Fruit fly (Drosophila melanogaster): ENCODE results near the gene Septin1.
A peak's percentile ranks its signal among the peaks of the same experiment; 100 is the strongest.

Septin1 gene

DNA sequence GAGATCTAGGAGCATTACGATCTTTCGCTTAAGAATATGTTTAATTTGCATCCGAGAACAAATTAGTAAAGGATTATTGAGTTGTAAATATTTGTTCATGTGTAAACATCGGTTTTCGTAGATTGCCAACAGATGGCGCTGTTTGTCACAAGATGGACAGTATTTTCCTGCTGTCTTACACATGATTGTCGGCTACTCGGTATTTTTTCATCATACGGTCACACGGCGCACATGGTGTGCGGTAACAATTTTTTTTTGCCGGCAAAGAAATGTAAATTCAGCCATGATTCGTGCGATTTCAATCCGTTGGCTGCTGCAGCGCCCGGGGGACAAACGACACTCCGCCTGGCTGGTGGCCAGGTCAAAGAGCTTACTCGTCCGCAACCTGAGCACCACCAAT is 4.8 kb downstream of the Septin1 start, which contains the start of the genes bbx and waw (continued):
- TF ChIP-seq fd102C (GFP tag; optimal IDR thresholded peaks at IDR 0.05), result no peak
- peak; percentile 25 for TF ChIP-seq CG4328 (GFP tag; optimal IDR thresholded peaks at IDR 0.05)
- TF ChIP-seq CG13775 (GFP tag; optimal IDR thresholded peaks at IDR 0.05), result peak; percentile 18
- TF ChIP-seq Xbp1 (GFP tag; optimal IDR thresholded peaks at IDR 0.05), result peak; percentile 8
- peak; percentile 7 for TF ChIP-seq Sry-δ (GFP tag; optimal IDR thresholded peaks at IDR 0.05)
- TF ChIP-seq CG30403 (GFP tag; optimal IDR thresholded peaks at IDR 0.05), result no peak
- no peak for TF ChIP-seq Dref (GFP tag; IDR thresholded peaks at IDR 0.05)
- TF ChIP-seq ewg (GFP tag; optimal IDR thresholded peaks at IDR 0.05), result peak; percentile 52
- TF ChIP-seq Hsf (GFP tag; optimal IDR thresholded peaks at IDR 0.05), result peak; percentile 17
- TF ChIP-seq YL-1 (GFP tag; optimal IDR thresholded peaks at IDR 0.05), result peak; percentile 77
- peak; percentile 11 for TF ChIP-seq CG12391 (tag; optimal IDR thresholded peaks at IDR 0.05)
- TF ChIP-seq wek (GFP tag; optimal IDR thresholded peaks at IDR 0.05), result peak; percentile 4
- peak; percentile 45 for TF ChIP-seq CG33557 (GFP tag; optimal IDR thresholded peaks at IDR 0.05)
- peak; percentile 60 for TF ChIP-seq trem (tag; optimal IDR thresholded peaks at IDR 0.05)
- TF ChIP-seq dmrt11E (tag; optimal IDR thresholded peaks at IDR 0.05), result peak; percentile 13
- peak; percentile 96 for TF ChIP-seq CG10979 (tag; optimal IDR thresholded peaks at IDR 0.05)
- no peak for TF ChIP-seq CG11504 (tag; optimal IDR thresholded peaks at IDR 0.05)
- TF ChIP-seq CG3847 (GFP tag; IDR thresholded peaks at IDR 0.05), result peak; percentile 27; the same call in 1 of the 2 replicates
- TF ChIP-seq MTF-1 (GFP tag; optimal IDR thresholded peaks at IDR 0.05; ENCODE audit: borderline replicate concordance), result peak; percentile 11
- peak; percentile 43 for TF ChIP-seq sug (tag; optimal IDR thresholded peaks at IDR 0.05)
- no peak for TF ChIP-seq Dfd (GFP tag; optimal IDR thresholded peaks at IDR 0.05)
- TF ChIP-seq CG8388 (GFP tag; optimal IDR thresholded peaks at IDR 0.05), result no peak
- TF ChIP-seq pfk (GFP tag; optimal IDR thresholded peaks at IDR 0.05), result no peak
- peak; percentile 18 for TF ChIP-seq pho (GFP tag; optimal IDR thresholded peaks at IDR 0.05)
- TF ChIP-seq CG7271 (tag; optimal IDR thresholded peaks at IDR 0.05), result no peak
- TF ChIP-seq Dll (GFP tag; IDR thresholded peaks at IDR 0.05; ENCODE audit: partially characterized antibody), result 0 out of 4 replicates have a peak, but pooled peaks have one; percentile 20
- peak; percentile 81; the same call in 1 of the 3 replicates for TF ChIP-seq CG34422 (GFP tag; IDR thresholded peaks at IDR 0.05)
- peak; percentile 38 for TF ChIP-seq CG13624 (GFP tag; optimal IDR thresholded peaks at IDR 0.05)
- peak; percentile 40 for TF ChIP-seq CHES-1-like (GFP tag; optimal IDR thresholded peaks at IDR 0.05)
- TF ChIP-seq bsh (GFP tag; optimal IDR thresholded peaks at IDR 0.05), result peak in 1 of 2 experiments; percentile 16
- TF ChIP-seq CG17359 (tag; optimal IDR thresholded peaks at IDR 0.05), result peak; percentile 23
- TF ChIP-seq al (GFP tag; IDR thresholded peaks at IDR 0.05), result no peak
- peak; percentile 47 for TF ChIP-seq CG9727 (GFP tag; optimal IDR thresholded peaks at IDR 0.05)
- TF ChIP-seq CG18599 (GFP tag; optimal IDR thresholded peaks at IDR 0.05), result no peak
- TF ChIP-seq Meics (GFP tag; optimal IDR thresholded peaks at IDR 0.05), result no peak
- peak; percentile 46 for TF ChIP-seq phol (tag; optimal IDR thresholded peaks at IDR 0.05)
- TF ChIP-seq Camta (GFP tag; optimal IDR thresholded peaks at IDR 0.05), result peak; percentile 3
- TF ChIP-seq CG8290 (GFP tag; optimal IDR thresholded peaks at IDR 0.05), result peak; percentile 5
- no peak for TF ChIP-seq CG8290 (tag; optimal IDR thresholded peaks at IDR 0.05)
- peak; percentile 67 for TF ChIP-seq CG7987 (GFP tag; optimal IDR thresholded peaks at IDR 0.05)
- peak; percentile 34 for TF ChIP-seq CG10267 (tag; optimal IDR thresholded peaks at IDR 0.05)
- no peak for TF ChIP-seq CG31365 (tag; optimal IDR thresholded peaks at IDR 0.05)
- no peak for TF ChIP-seq Aef1 (GFP tag; IDR thresholded peaks at IDR 0.05)
- TF ChIP-seq CG13424 (tag; optimal IDR thresholded peaks at IDR 0.05), result peak; percentile 46
- TF ChIP-seq mirr (GFP tag; optimal IDR thresholded peaks at IDR 0.05), result peak; percentile 54
- no peak for TF ChIP-seq inv (GFP tag; IDR thresholded peaks at IDR 0.05; ENCODE audit: partially characterized antibody)
- peak; percentile 6 for TF ChIP-seq CG18764 (GFP tag; optimal IDR thresholded peaks at IDR 0.05)
- TF ChIP-seq Myb (GFP tag; optimal IDR thresholded peaks at IDR 0.05), result peak; percentile 47
- peak; percentile 41 for TF ChIP-seq CG10543 (GFP tag; optimal IDR thresholded peaks at IDR 0.05)
- peak; percentile 28 for TF ChIP-seq gro (GFP tag; optimal IDR thresholded peaks at IDR 0.05)

Data from whole organism, embryonic.